Fruit fly (Drosophila melanogaster): Measurements from ENCODE around the gene EloA.

Gene EloA

dm6 chr3R:23212764-23213163 lies 38.6 kb upstream of the EloA start (continued):
- TF ChIP-seq pfk (GFP tag; optimal IDR thresholded peaks at IDR 0.05) (no peak), Hand (GFP tag; optimal IDR thresholded peaks at IDR 0.05) (no peak), CG4328 (GFP tag; optimal IDR thresholded peaks at IDR 0.05) (no peak), CG17612 (GFP tag; IDR thresholded peaks at IDR 0.05) (no peak), sens-2 (GFP tag; IDR thresholded peaks at IDR 0.05) (no peak), NFAT (GFP tag; IDR thresholded peaks at IDR 0.05) (no peak), sd (tag; optimal IDR thresholded peaks at IDR 0.05) (peak; percentile 37), CG8290 (GFP tag; optimal IDR thresholded peaks at IDR 0.05) (no peak), CG8290 (tag; optimal IDR thresholded peaks at IDR 0.05) (no peak), CG9817 (tag; optimal IDR thresholded peaks at IDR 0.05) (peak; percentile 12), mirr (GFP tag; optimal IDR thresholded peaks at IDR 0.05) (peak; percentile 28), Jarid2 (GFP tag; optimal IDR thresholded peaks at IDR 0.05) (no peak), cwo (GFP tag; optimal IDR thresholded peaks at IDR 0.05) (peak; percentile 84), stwl (tag; optimal IDR thresholded peaks at IDR 0.05) (no peak), Adf1 (GFP tag; IDR thresholded peaks at IDR 0.05) (no peak), Atf6 (GFP tag; IDR thresholded peaks at IDR 0.05) (no peak), CG18619 (GFP tag; optimal IDR thresholded peaks at IDR 0.05) (no peak), wdn (GFP tag; IDR thresholded peaks at IDR 0.05) (no peak), gem (tag; optimal IDR thresholded peaks at IDR 0.05) (no peak)

dm6 chr3R:23214603-23215433 lies 36.5 kb upstream of the EloA start:
- TF ChIP-seq CG2116 (GFP tag; optimal IDR thresholded peaks at IDR 0.05), result peak; percentile 88
- peak; percentile 9 for TF ChIP-seq nmo (GFP tag; optimal IDR thresholded peaks at IDR 0.05)
- peak in 1 of 2 experiments; percentile 13 for TF ChIP-seq Eip74EF (GFP tag; optimal IDR thresholded peaks at IDR 0.05)
- peak; percentile 81 for TF ChIP-seq sd (tag; optimal IDR thresholded peaks at IDR 0.05)
- TF ChIP-seq B-H1 (GFP tag; IDR thresholded peaks at IDR 0.05), result no peak
- no peak for TF ChIP-seq eyg (GFP tag; optimal IDR thresholded peaks at IDR 0.05)
- TF ChIP-seq Hsf (GFP tag; optimal IDR thresholded peaks at IDR 0.05), result no peak
- TF ChIP-seq nau (GFP tag; optimal IDR thresholded peaks at IDR 0.05), result no peak
- TF ChIP-seq z (GFP tag; IDR thresholded peaks at IDR 0.05), result no peak
- peak; percentile 94 for TF ChIP-seq CG7745 (tag; optimal IDR thresholded peaks at IDR 0.05)
- TF ChIP-seq Myb (GFP tag; optimal IDR thresholded peaks at IDR 0.05), result peak; percentile 91
- TF ChIP-seq crp (GFP tag; optimal IDR thresholded peaks at IDR 0.05), result peak in 1 of 2 experiments; percentile 75
- no peak for TF ChIP-seq fru (optimal IDR thresholded peaks at IDR 0.05)
- no peak for TF ChIP-seq CG13775 (GFP tag; optimal IDR thresholded peaks at IDR 0.05)
- TF ChIP-seq bbx (GFP tag; IDR thresholded peaks at IDR 0.05; ENCODE audit: partially characterized antibody), result peak; percentile 48
- peak; percentile 24; the same call in 1 of the 2 replicates for TF ChIP-seq vvl (GFP tag; IDR thresholded peaks at IDR 0.05)
- TF ChIP-seq CG34376 (GFP tag; optimal IDR thresholded peaks at IDR 0.05), result peak; percentile 97
- TF ChIP-seq Fer2 (tag; optimal IDR thresholded peaks at IDR 0.05), result no peak
- TF ChIP-seq grn (GFP tag; optimal IDR thresholded peaks at IDR 0.05), result peak; percentile 94
- TF ChIP-seq CG4707 (GFP tag; optimal IDR thresholded peaks at IDR 0.05), result peak; percentile 12
- TF ChIP-seq CG11398 (GFP tag; optimal IDR thresholded peaks at IDR 0.05), result no peak
- peak; percentile 95 for TF ChIP-seq sqz (GFP tag; optimal IDR thresholded peaks at IDR 0.05)
- TF ChIP-seq lilli (GFP tag; optimal IDR thresholded peaks at IDR 0.05), result peak; percentile 7
- TF ChIP-seq CG4617 (GFP tag; optimal IDR thresholded peaks at IDR 0.05; ENCODE audit: borderline replicate concordance), result no peak
- no peak for TF ChIP-seq CG14050 (GFP tag; IDR thresholded peaks at IDR 0.05)
- TF ChIP-seq Hmr (GFP tag; optimal IDR thresholded peaks at IDR 0.05), result peak; percentile 73
- no peak for TF ChIP-seq jing (GFP tag; optimal IDR thresholded peaks at IDR 0.05)
- TF ChIP-seq CG3838 (GFP tag; optimal IDR thresholded peaks at IDR 0.05), result no peak
- TF ChIP-seq danr (GFP tag; IDR thresholded peaks at IDR 0.05), result no peak
- peak; percentile 40 for TF ChIP-seq scrt (GFP tag; optimal IDR thresholded peaks at IDR 0.05)
- TF ChIP-seq CG3281 (GFP tag; optimal IDR thresholded peaks at IDR 0.05), result no peak
